Worm (Caenorhabditis elegans) whole organism, L4/young adult: ENCODE measurements around the gene H17B01.2.

Experiments
- dao-5 ChIP-seq: sonication (generic microtip); optimal IDR thresholded peaks from 2 replicates; lab custom pipeline; 2016; ENCODE audit warnings: missing genotype, missing genetic modification characterization, moderate library complexity, missing compliant biosample characterization
- him-1 ChIP-seq: sonication (generic microtip); optimal IDR thresholded peaks from 2 replicates; lab custom pipeline; 2016; ENCODE audit warnings: missing genotype, missing genetic modification reagents, missing genetic modification characterization, missing compliant biosample characterization

DNA sequence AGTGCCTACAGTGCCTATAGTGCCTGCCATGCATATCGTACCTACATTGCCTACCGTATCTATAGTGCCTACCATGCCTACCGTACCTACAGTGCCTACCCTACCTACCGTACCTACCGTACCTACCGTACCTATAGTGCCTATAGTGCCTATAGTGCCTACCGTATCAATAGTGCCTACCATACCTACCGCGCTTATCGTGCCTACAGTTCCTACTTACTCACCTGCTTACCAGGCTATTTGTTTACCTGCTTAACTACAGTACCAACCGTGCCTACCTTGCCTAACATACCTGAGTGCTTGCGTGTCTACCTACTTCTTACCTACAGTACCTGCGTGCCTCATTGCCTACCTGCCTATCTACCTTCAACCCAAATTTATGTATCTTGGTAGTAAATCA lies 28.9 kb upstream of the H17B01.2 start:
- TF ChIP-seq him-1 (tag; lab: Kevin White, UChicago): no peak
- no peak for TF ChIP-seq dao-5
